Worm (Caenorhabditis elegans): ENCODE measurements around the gene bas-1.
A peak's percentile ranks its signal among the peaks of the same experiment; 100 is the strongest.

bas-1 gene

DNA sequence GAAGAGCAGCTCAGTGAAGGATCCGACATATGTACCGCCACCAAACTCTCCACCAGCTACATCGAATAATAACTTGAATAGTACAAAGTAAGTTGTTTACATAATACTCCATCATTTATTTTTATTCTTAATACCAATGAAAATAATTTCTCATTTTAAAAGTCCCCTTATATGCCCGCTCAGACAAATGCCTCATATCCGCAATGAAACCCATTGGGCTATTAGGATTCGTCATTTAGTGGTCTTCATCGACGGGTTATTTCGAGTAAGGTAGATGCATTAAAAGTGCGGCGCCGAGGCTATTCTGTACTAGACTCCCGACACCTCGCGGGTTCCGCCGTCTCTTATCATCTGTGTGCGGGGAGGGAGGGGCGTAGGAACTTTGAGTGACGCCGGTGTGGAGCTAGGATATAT lies 41.6 kb downstream of the bas-1 start (continued):
- TF ChIP-seq hlh-11 (tag; optimal IDR thresholded peaks at IDR 0.05) (peak; percentile 35), madf-5 (GFP tag; IDR thresholded peaks at IDR 0.05) (no peak), ZK337.2 (GFP tag; IDR thresholded peaks at IDR 0.05) (no peak), mxl-3 (GFP tag; optimal IDR thresholded peaks at IDR 0.05) (no peak), aha-1 (tag) (no peak), daf-16 (GFP tag; optimal IDR thresholded peaks at IDR 0.05) (peak in 1 of 2 experiments; percentile 5), daf-16 (tag; optimal IDR thresholded peaks at IDR 0.05) (peak; percentile 63), ceh-20 (GFP tag; IDR thresholded peaks at IDR 0.05) (no peak), lin-13 (GFP tag; optimal IDR thresholded peaks at IDR 0.05) (peak; percentile 60), F49E8.2 (tag; optimal IDR thresholded peaks at IDR 0.05; ENCODE audit: borderline replicate concordance) (peak; percentile 93), hmg-1.1 (GFP tag; IDR thresholded peaks at IDR 0.05) (no peak), daf-8 (GFP tag; IDR thresholded peaks at IDR 0.05) (no peak), ceh-32 (tag; optimal IDR thresholded peaks at IDR 0.05; ENCODE audit: poor library complexity) (no peak), Y5F2A.4 (GFP tag; optimal IDR thresholded peaks at IDR 0.05) (no peak), lin-1 (GFP tag; IDR thresholded peaks at IDR 0.05) (0 out of 2 replicates have a peak, but pooled peaks have one; percentile 44), ZK546.5 (tag; optimal IDR thresholded peaks at IDR 0.05) (no peak), nhr-76 (tag; optimal IDR thresholded peaks at IDR 0.05) (no peak), dmd-6 (GFP tag; IDR thresholded peaks at IDR 0.05) (no peak), attf-4 (tag; optimal IDR thresholded peaks at IDR 0.05) (no peak), saeg-2 (GFP tag; IDR thresholded peaks at IDR 0.05) (no peak), nhr-48 (tag; optimal IDR thresholded peaks at IDR 0.05) (no peak), Y75B8A.6 (GFP tag; IDR thresholded peaks at IDR 0.05) (no peak), ceh-82 (tag; optimal IDR thresholded peaks at IDR 0.05) (no peak), spr-3 (GFP tag; optimal IDR thresholded peaks at IDR 0.05) (no peak), cey-2 (tag; optimal IDR thresholded peaks at IDR 0.05; ENCODE audit: borderline replicate concordance, insufficient read depth) (no peak), tra-1 (GFP tag; IDR thresholded peaks at IDR 0.05) (no peak), mep-1 (tag; optimal IDR thresholded peaks at IDR 0.05) (peak; percentile 57), nhr-102 (tag; optimal IDR thresholded peaks at IDR 0.05) (peak; percentile 62), nhr-41 (GFP tag; IDR thresholded peaks at IDR 0.05) (no peak), F37D6.2 (tag; optimal IDR thresholded peaks at IDR 0.05) (no peak), duxl-1 (tag; optimal IDR thresholded peaks at IDR 0.05; ENCODE audit: poor library complexity) (peak; percentile 74), F44E2.7 (GFP tag; IDR thresholded peaks at IDR 0.05) (0 out of 2 replicates have a peak, but pooled peaks have one; percentile 29), fos-1 (tag; optimal IDR thresholded peaks at IDR 0.05) (no peak), spr-1 (tag; optimal IDR thresholded peaks at IDR 0.05) (no peak), daf-19 (GFP tag; conservative IDR thresholded peaks at IDR 0.05) (no peak), hif-1 (tag; optimal IDR thresholded peaks at IDR 0.05) (no peak), nhr-77 (tag; optimal IDR thresholded peaks at IDR 0.05) (no peak), lim-7 (GFP tag; IDR thresholded peaks at IDR 0.05) (no peak), T26A8.4 (GFP tag; IDR thresholded peaks at IDR 0.05) (peak; percentile 72), snpc-1.2 (GFP tag; IDR thresholded peaks at IDR 0.05) (peak; percentile 84), gei-8 (GFP tag; optimal IDR thresholded peaks at IDR 0.05) (no peak), ceh-62 (tag; optimal IDR thresholded peaks at IDR 0.05) (no peak), mxl-2 (GFP tag; conservative IDR thresholded peaks at IDR 0.05) (no peak), lin-39 (tag; optimal IDR thresholded peaks at IDR 0.05) (no peak), madf-9 (GFP tag; conservative IDR thresholded peaks at IDR 0.05) (no peak), F10B5.3 (tag; optimal IDR thresholded peaks at IDR 0.05) (peak; percentile 41), egl-27 (tag; optimal IDR thresholded peaks at IDR 0.05) (no peak), pqm-1 (tag; optimal IDR thresholded peaks at IDR 0.05) (peak; percentile 46), skn-1 (tag; optimal IDR thresholded peaks at IDR 0.05) (no peak), arid-1 (GFP tag; conservative IDR thresholded peaks at IDR 0.05) (peak; percentile 33; the same call in 1 of the 2 replicates), nhr-11 (tag; optimal IDR thresholded peaks at IDR 0.05) (no peak), ztf-11 (tag; optimal IDR thresholded peaks at IDR 0.05) (no peak)
